Fruit fly (Drosophila melanogaster) whole organism, embryonic: Measurements from ENCODE around the gene Zip89B.

ENCODE experiments used
- Atf6 ChIP-seq: fragments of 200-800 bp; sonication (Bioruptor generic); IDR thresholded peaks from 2 replicates; pipeline ENCODE4 v1.3.6; 2022; ENCODE audit warnings: missing biosample characterization, missing genetic modification characterization
- Awh ChIP-seq: fragments of 200-800 bp; sonication (Bioruptor generic); IDR thresholded peaks from 2 replicates; pipeline ENCODE4, ENCODE4 v1.3.6; 2022; ENCODE audit warnings: missing biosample characterization, missing genetic modification characterization
- Bdp1 ChIP-seq: fragments of 200-800 bp; sonication (Bioruptor generic); optimal IDR thresholded peaks from 3 replicates; lab custom pipeline; 2016; ENCODE audit warnings: missing biosample characterization, missing genetic modification characterization
- CG10321 ChIP-seq: fragments of 200-800 bp; sonication (Bioruptor generic); IDR thresholded peaks from 2 replicates; pipeline ENCODE4 v1.3.6; 2022; ENCODE audit warnings: missing biosample characterization, missing genetic modification characterization
- CG11247 ChIP-seq: fragments of 200-800 bp; sonication (Bioruptor generic); IDR thresholded peaks from 2 replicates; pipeline ENCODE4 v1.3.6; 2022; ENCODE audit warnings: missing biosample characterization, missing genetic modification characterization
- CG11504 ChIP-seq: fragments of 200-800 bp; sonication (Bioruptor generic); optimal IDR thresholded peaks from 3 replicates; lab custom pipeline; 2019; ENCODE audit warnings: missing biosample characterization, mild to moderate bottlenecking, missing genetic modification characterization, moderate library complexity
- CG11696 ChIP-seq: fragments of 200-800 bp; sonication (Bioruptor generic); IDR thresholded peaks from 2 replicates; pipeline ENCODE4 v1.3.6; 2022; ENCODE audit warnings: missing biosample characterization, missing genetic modification characterization
- CG12236 ChIP-seq: fragments of 200-800 bp; sonication (Bioruptor generic); optimal IDR thresholded peaks from 2 replicates; lab custom pipeline; 2016; ENCODE audit warnings: missing biosample characterization, missing genetic modification characterization
- CG14050 ChIP-seq: fragments of 200-800 bp; sonication (Bioruptor generic); IDR thresholded peaks from 3 replicates; pipeline ENCODE4 v1.3.6; 2022; ENCODE audit warnings: missing biosample characterization, missing genetic modification characterization
- CG15479 ChIP-seq: fragments of 200-800 bp; sonication (Bioruptor generic); optimal IDR thresholded peaks from 3 replicates; lab custom pipeline; 2019; ENCODE audit warnings: missing biosample characterization, mild to moderate bottlenecking, missing genetic modification characterization, moderate library complexity
- CG18262 ChIP-seq: fragments of 200-800 bp; optimal IDR thresholded peaks from 3 replicates; lab custom pipeline; 2019; ENCODE audit warnings: missing biosample characterization, mild to moderate bottlenecking, missing genetic modification characterization, moderate library complexity
- CG18599 ChIP-seq: fragments of 200-800 bp; sonication (Bioruptor generic); optimal IDR thresholded peaks from 3 replicates; lab custom pipeline; 2017; ENCODE audit warnings: missing biosample characterization, missing genetic modification characterization, mild to moderate bottlenecking, moderate library complexity, missing genetic modification reagents
- CG2116 ChIP-seq: fragments of 200-800 bp; sonication (Bioruptor generic); optimal IDR thresholded peaks from 3 replicates; lab custom pipeline; 2018; ENCODE audit warnings: missing biosample characterization, mild to moderate bottlenecking, missing genetic modification characterization
- CG2202 ChIP-seq: fragments of 200-800 bp; sonication (Bioruptor generic); optimal IDR thresholded peaks from 2 replicates; lab custom pipeline; 2018; ENCODE audit warnings: missing biosample characterization, mild to moderate bottlenecking, missing genetic modification characterization
- CG33557 ChIP-seq: fragments of 200-800 bp; sonication (Bioruptor generic); optimal IDR thresholded peaks from 2 replicates; lab custom pipeline; 2019; ENCODE audit warnings: missing biosample characterization, mild to moderate bottlenecking, missing genetic modification characterization, moderate library complexity
- CG4360 ChIP-seq: fragments of 200-800 bp; sonication (Bioruptor generic); IDR thresholded peaks from 2 replicates; pipeline ENCODE4 v1.3.6; 2022; ENCODE audit warnings: missing biosample characterization, missing genetic modification characterization
- CG5245 ChIP-seq: fragments of 200-800 bp; sonication (Bioruptor generic); optimal IDR thresholded peaks from 3 replicates; lab custom pipeline; 2016; ENCODE audit warnings: missing biosample characterization, missing genetic modification characterization
- CG6175 ChIP-seq: fragments of 200-800 bp; sonication (Bioruptor generic); IDR thresholded peaks from 3 replicates; pipeline ENCODE4 v1.3.6; 2022; ENCODE audit warnings: missing biosample characterization, missing genetic modification characterization
- CG7987 ChIP-seq: fragments of 200-800 bp; sonication (Bioruptor generic); optimal IDR thresholded peaks from 2 replicates; lab custom pipeline; 2018; ENCODE audit warnings: missing biosample characterization, mild to moderate bottlenecking, missing genetic modification characterization, moderate library complexity
- Chrac-16 ChIP-seq: fragments of 200-800 bp; sonication (Bioruptor generic); optimal IDR thresholded peaks from 3 replicates; lab custom pipeline; 2016; ENCODE audit warnings: missing biosample characterization, missing genetic modification characterization
- CkIIα-i1 ChIP-seq: fragments of 200-800 bp; sonication (Bioruptor generic); IDR thresholded peaks from 2 replicates; pipeline ENCODE4 v1.3.6; 2022; ENCODE audit warnings: missing biosample characterization, missing genetic modification characterization
- Dad ChIP-seq: fragments of 200-800 bp; sonication (Bioruptor generic); optimal IDR thresholded peaks from 3 replicates; lab custom pipeline; 2016; ENCODE audit warnings: missing biosample characterization, missing genetic modification characterization
- Dip3 ChIP-seq: fragments of 200-800 bp; sonication (Bioruptor generic); optimal IDR thresholded peaks from 3 replicates; lab custom pipeline; 2016; ENCODE audit warnings: missing biosample characterization, missing genetic modification characterization
- Hmx ChIP-seq: fragments of 200-800 bp; sonication (Bioruptor generic); optimal IDR thresholded peaks from 2 replicates; lab custom pipeline; 2016; ENCODE audit warnings: missing biosample characterization, missing genetic modification characterization
- Oaz ChIP-seq: fragments of 200-800 bp; sonication (Bioruptor generic); IDR thresholded peaks from 2 replicates; pipeline ENCODE4 v1.3.6; 2022; ENCODE audit warnings: missing biosample characterization, missing genetic modification characterization
- Opbp ChIP-seq: fragments of 200-800 bp; sonication (Bioruptor generic); IDR thresholded peaks from 3 replicates; pipeline ENCODE4 v1.3.6; 2022; ENCODE audit warnings: missing biosample characterization, missing genetic modification characterization; ENCODE audit not compliant: partially characterized antibody
- PHDP ChIP-seq: fragments of 200-800 bp; sonication (Bioruptor generic); optimal IDR thresholded peaks from 3 replicates; lab custom pipeline; 2018; ENCODE audit warnings: missing biosample characterization, mild to moderate bottlenecking, missing genetic modification characterization, moderate library complexity
- Spps ChIP-seq: fragments of 200-800 bp; sonication (Bioruptor generic); optimal IDR thresholded peaks from 2 replicates; lab custom pipeline; 2018; ENCODE audit warnings: missing biosample characterization, mild to moderate bottlenecking, missing genetic modification characterization
- Ssrp ChIP-seq: fragments of 200-800 bp; sonication (Bioruptor generic); optimal IDR thresholded peaks from 2 replicates; lab custom pipeline; 2018; ENCODE audit warnings: missing biosample characterization, mild to moderate bottlenecking, missing genetic modification characterization, moderate library complexity
- Xrp1 ChIP-seq: fragments of 200-800 bp; sonication (Bioruptor generic); IDR thresholded peaks from 2 replicates; pipeline ENCODE4 v1.3.6; 2022; ENCODE audit warnings: missing biosample characterization, missing genetic modification characterization
- ab ChIP-seq: fragments of 200-800 bp; sonication (Bioruptor generic); optimal IDR thresholded peaks from 2 replicates; lab custom pipeline; 2016; ENCODE audit warnings: missing biosample characterization, missing genetic modification characterization
- az2 ChIP-seq: fragments of 200-800 bp; sonication (Bioruptor generic); optimal IDR thresholded peaks from 3 replicates; lab custom pipeline; 2016; ENCODE audit warnings: missing biosample characterization, missing genetic modification characterization
- bab2 ChIP-seq: fragments of 200-800 bp; sonication (Bioruptor generic); optimal IDR thresholded peaks from 2 replicates; lab custom pipeline; 2016; ENCODE audit warnings: missing biosample characterization, missing genetic modification characterization
- bcd ChIP-seq: fragments of 200-800 bp; sonication (Bioruptor generic); optimal IDR thresholded peaks from 2 replicates; lab custom pipeline; 2017; ENCODE audit warnings: missing biosample characterization, mild to moderate bottlenecking, missing genetic modification characterization
- crc ChIP-seq: fragments of 200-800 bp; sonication (Bioruptor generic); optimal IDR thresholded peaks from 2 replicates; lab custom pipeline; 2016; ENCODE audit warnings: missing biosample characterization, missing genetic modification characterization
- crp ChIP-seq, 2 experiments: fragments of 200-800 bp; sonication (Bioruptor generic); optimal IDR thresholded peaks; 2 replicates in 1 of 2; 3 replicates in 1 of 2; lab custom pipeline; 2017; ENCODE audit warnings: missing biosample characterization in 2 of 2, missing genetic modification characterization in 2 of 2, mild to moderate bottlenecking in 1 of 2, moderate library complexity in 1 of 2
- disco-r ChIP-seq: fragments of 200-800 bp; sonication (Bioruptor generic); optimal IDR thresholded peaks from 2 replicates; lab custom pipeline; 2016; ENCODE audit warnings: missing biosample characterization, missing genetic modification characterization
- gro ChIP-seq: fragments of 200-800 bp; sonication (Bioruptor generic); optimal IDR thresholded peaks from 2 replicates; lab custom pipeline; 2016; ENCODE audit warnings: missing biosample characterization, missing genetic modification characterization
- nau ChIP-seq: fragments of 200-800 bp; sonication (Bioruptor generic); optimal IDR thresholded peaks from 3 replicates; lab custom pipeline; 2017; ENCODE audit warnings: missing biosample characterization, mild to moderate bottlenecking, missing genetic modification characterization, missing genetic modification reagents
- pros ChIP-seq: fragments of 200-800 bp; sonication (Bioruptor generic); optimal IDR thresholded peaks from 3 replicates; lab custom pipeline; 2019; ENCODE audit warnings: missing biosample characterization, mild to moderate bottlenecking, missing genetic modification characterization, moderate library complexity
- psq ChIP-seq: fragments of 200-800 bp; sonication (Bioruptor generic); optimal IDR thresholded peaks from 2 replicates; lab custom pipeline; 2017; ENCODE audit warnings: missing biosample characterization, missing genetic modification characterization
- sc ChIP-seq, 3 experiments: fragments of >200 bp in 2 of 3; fragments of 200-800 bp in 1 of 3; sonication (Bioruptor generic) in 1 of 3; optimal IDR thresholded peaks; 2 replicates in 2 of 3; 3 replicates in 1 of 3; lab custom pipeline; 2017; ENCODE audit warnings: mild to moderate bottlenecking in 1 of 3, missing biosample characterization in 1 of 3, missing genetic modification characterization in 1 of 3, missing genetic modification reagents in 1 of 3
- sens-2 ChIP-seq: fragments of 200-800 bp; sonication (Bioruptor generic); IDR thresholded peaks from 2 replicates; pipeline ENCODE4 v1.3.6; 2022; ENCODE audit warnings: missing biosample characterization, missing genetic modification characterization
- slp2 ChIP-seq: fragments of 200-800 bp; sonication (Bioruptor generic); optimal IDR thresholded peaks from 2 replicates; lab custom pipeline; 2016; ENCODE audit warnings: missing biosample characterization, missing genetic modification characterization
- toy ChIP-seq: fragments of 200-800 bp; sonication (Bioruptor generic); IDR thresholded peaks from 2 replicates; pipeline ENCODE4 v1.3.6; 2022; ENCODE audit warnings: missing biosample characterization, missing genetic modification characterization
- vnd ChIP-seq: fragments of 200-800 bp; sonication (Bioruptor generic); IDR thresholded peaks from 3 replicates; pipeline ENCODE4 v1.3.6; 2022; ENCODE audit warnings: missing biosample characterization, missing genetic modification characterization; ENCODE audit not compliant: partially characterized antibody
- yki ChIP-seq: fragments of >200 bp; optimal IDR thresholded peaks from 3 replicates; lab custom pipeline; 2018
- zfh1 ChIP-seq: fragments of 200-800 bp; sonication (Bioruptor generic); IDR thresholded peaks from 3 replicates; pipeline ENCODE4 v1.3.6; 2022; ENCODE audit warnings: missing biosample characterization, missing genetic modification characterization

Zip89B gene

dm6 chr3R:16280003-16280998 is 25.3 kb upstream of the Zip89B start (continued):
- TF ChIP-seq Dip3 (GFP tag; lab: Kevin White, UChicago) (peak; percentile 98), CG11504 (peak; percentile 98), CG12236 (peak; percentile 99), CG2202 (tag; lab: Kevin White, UChicago) (peak; percentile 99), CG4360 (GFP tag; lab: Robert Waterston, UW) (peak; percentile 96), Chrac-16 (GFP tag; lab: Kevin White, UChicago) (peak; percentile 100), vnd (GFP tag; lab: Robert Waterston, UW) (no peak), bab2 (GFP tag; lab: Kevin White, UChicago) (peak; percentile 100), gro (GFP tag; lab: Kevin White, UChicago) (peak; percentile 99), Hmx (peak; percentile 96), az2 (peak; percentile 100), nau (GFP tag; lab: Kevin White, UChicago) (peak; percentile 98), Spps (tag; lab: Kevin White, UChicago) (peak; percentile 99), CG11247 (GFP tag; lab: Robert Waterston, UW) (peak; percentile 99), PHDP (tag; lab: Kevin White, UChicago) (peak; percentile 100), Dad (GFP tag; lab: Kevin White, UChicago) (peak; percentile 98), Bdp1 (GFP tag; lab: Kevin White, UChicago) (peak; percentile 95), yki (lab: Kevin White, UChicago) (peak; percentile 38), CG18262 (tag; lab: Kevin White, UChicago) (peak; percentile 100), CG14050 (peak; percentile 100), crc (GFP tag; lab: Kevin White, UChicago) (peak; percentile 99), toy (GFP tag; lab: Robert Waterston, UW) (peak; percentile 98), crp (GFP tag; optimal IDR thresholded peaks at IDR 0.05; lab: Kevin White, UChicago) (peak; percentile 72 to 77), Xrp1 (peak; percentile 100), CG33557 (GFP tag; lab: Kevin White, UChicago) (peak; percentile 100), CG2116 (peak; percentile 93), CkIIα-i1 (GFP tag; lab: Robert Waterston, UW) (peak; percentile 97; the same call in 1 of the 2 replicates), Atf6 (GFP tag; lab: Robert Waterston, UW) (peak; percentile 99), CG15479 (GFP tag; lab: Kevin White, UChicago) (peak; percentile 100), Ssrp (peak; percentile 99), Opbp (GFP tag; lab: Robert Waterston, UW) (no peak), bcd (peak; percentile 99), slp2 (GFP tag; lab: Kevin White, UChicago) (peak; percentile 99), sens-2 (GFP tag; lab: Robert Waterston, UW) (peak; percentile 98), psq (GFP tag; lab: Kevin White, UChicago) (peak; percentile 97), pros (peak; percentile 98), CG11696 (GFP tag; lab: Robert Waterston, UW) (peak; percentile 98), CG7987 (GFP tag; lab: Kevin White, UChicago) (peak; percentile 96), CG10321 (GFP tag; lab: Robert Waterston, UW) (peak; percentile 91), disco-r (GFP tag; lab: Kevin White, UChicago) (peak; percentile 99), CG6175 (GFP tag; lab: Robert Waterston, UW) (peak; percentile 95), CG5245 (GFP tag; lab: Kevin White, UChicago) (peak; percentile 99), Oaz (GFP tag; lab: Robert Waterston, UW) (peak; percentile 97), ab (GFP tag; lab: Kevin White, UChicago) (peak; percentile 98), sc (optimal IDR thresholded peaks at IDR 0.05; lab: Kevin White, UChicago) (no peak), sc (GFP tag; optimal IDR thresholded peaks at IDR 0.05; lab: Kevin White, UChicago) (peak; percentile 99), zfh1 (peak; percentile 99), Awh (GFP tag; lab: Robert Waterston, UW) (peak; percentile 100), CG18599 (GFP tag; lab: Kevin White, UChicago) (peak; percentile 100)
